Worm (Caenorhabditis elegans): Measurements from ENCODE around the gene egl-44.

Gene egl-44

DNA sequence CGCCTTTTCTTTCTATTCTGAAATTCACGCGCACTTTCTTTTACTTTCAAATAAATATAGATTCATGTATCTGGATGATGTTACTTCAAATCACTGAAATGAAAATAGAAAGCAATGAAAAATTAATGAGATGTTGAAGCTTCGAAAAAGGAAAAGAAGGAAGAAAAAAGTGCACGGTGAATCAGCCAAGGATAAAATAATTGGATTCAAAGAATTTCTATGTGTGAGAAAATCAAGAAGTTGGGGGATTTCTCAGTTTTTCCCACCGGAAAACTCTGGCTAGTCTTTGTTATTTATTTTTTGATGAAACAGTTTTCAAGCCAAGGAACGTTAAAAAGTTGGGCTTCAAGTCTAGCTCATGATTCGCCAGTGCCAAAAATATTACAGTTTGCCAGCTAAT is 23.1 kb downstream of the egl-44 start:
- TF ChIP-seq fkh-2 (tag; optimal IDR thresholded peaks at IDR 0.05) (no peak), skn-1 (tag; optimal IDR thresholded peaks at IDR 0.05) (no peak), eor-1 (tag; optimal IDR thresholded peaks at IDR 0.05) (no peak)

DNA sequence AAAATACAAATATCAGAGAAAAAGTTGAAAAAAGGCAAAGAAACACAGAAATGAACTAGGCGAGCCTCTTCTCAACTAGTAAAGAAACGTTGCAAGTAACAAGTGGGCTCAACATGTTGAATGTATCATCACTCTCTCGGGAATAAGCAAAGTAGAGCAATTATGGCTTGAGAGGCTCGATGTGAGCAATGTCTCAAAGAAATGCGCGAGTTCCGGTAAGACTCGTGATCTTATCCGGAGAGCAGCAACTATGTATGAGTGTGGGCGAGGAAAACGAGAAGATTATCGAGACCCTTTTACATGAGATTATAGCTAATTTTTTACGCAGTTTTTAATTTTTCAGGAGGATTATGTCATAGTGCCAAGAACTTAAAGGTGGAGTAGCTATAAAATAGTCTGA is 23.6 kb downstream of the egl-44 start:
- TF ChIP-seq nfya-1 (tag; optimal IDR thresholded peaks at IDR 0.05; ENCODE audit: insufficient read depth) (peak; percentile 35), nhr-67 (tag; optimal IDR thresholded peaks at IDR 0.05) (no peak), lin-39 (tag; optimal IDR thresholded peaks at IDR 0.05) (peak; percentile 54)

DNA sequence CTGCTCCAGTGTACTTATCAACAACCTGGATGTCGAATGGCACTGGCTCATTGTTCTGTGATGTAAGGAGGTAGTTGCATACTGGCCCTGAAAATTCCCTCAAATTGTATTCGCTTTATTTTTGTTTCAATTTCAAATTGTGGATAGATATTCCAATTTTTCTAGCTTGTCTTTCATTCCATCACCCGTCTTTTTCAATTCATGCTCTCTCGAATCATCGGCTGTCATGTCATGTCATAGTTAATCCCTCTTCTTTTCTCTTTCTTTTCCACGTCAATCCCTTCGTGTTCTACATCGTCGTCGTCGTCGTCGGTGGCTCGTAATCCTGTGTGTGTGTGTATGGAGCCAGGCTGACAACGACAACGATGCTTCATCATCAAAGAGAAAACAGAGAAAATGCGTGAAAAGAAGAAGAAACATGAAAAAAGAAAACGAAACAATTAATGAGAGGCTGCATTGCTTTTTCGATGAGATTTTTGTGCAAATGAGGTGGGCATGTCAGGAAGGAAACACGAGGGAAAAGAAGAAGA is 27.1 kb downstream of the egl-44 start:
- TF ChIP-seq nhr-28 (tag; optimal IDR thresholded peaks at IDR 0.05) (no peak), unc-62 (GFP tag; optimal IDR thresholded peaks at IDR 0.05) (peak; percentile 12), nfya-1 (tag; optimal IDR thresholded peaks at IDR 0.05; ENCODE audit: insufficient read depth) (peak; percentile 14), elt-2 (tag; optimal IDR thresholded peaks at IDR 0.05) (no peak), lin-39 (tag; optimal IDR thresholded peaks at IDR 0.05) (peak; percentile 39), egl-5 (tag; optimal IDR thresholded peaks at IDR 0.05) (peak; percentile 30)

DNA sequence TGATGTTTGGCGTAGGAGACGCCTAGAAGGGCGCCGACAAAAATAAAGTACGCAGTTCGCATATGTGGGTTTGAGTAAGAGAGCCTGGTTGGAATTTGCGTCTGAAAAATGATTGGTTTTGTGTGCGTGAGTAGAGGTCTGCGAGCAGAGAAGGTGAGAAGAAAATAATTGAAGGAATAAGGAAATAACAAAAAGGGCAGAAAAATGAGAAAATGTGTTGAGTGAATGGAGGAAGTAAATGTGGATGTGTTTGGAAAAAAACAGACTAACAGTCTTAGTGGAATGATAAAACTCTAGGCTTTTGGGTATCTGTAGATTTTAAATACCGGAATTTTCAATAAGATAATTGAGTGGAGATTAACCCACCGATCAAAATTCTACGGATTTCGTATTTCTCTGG is 28.0 kb downstream of the egl-44 start, which contains the start of gene casy-1:
Gene casy-1 (minus strand): TSS at position 101 of the 400 bp plus-strand sequence.
- no peak for TF ChIP-seq nhr-23 (tag; optimal IDR thresholded peaks at IDR 0.05)
- TF ChIP-seq nhr-76 (tag; optimal IDR thresholded peaks at IDR 0.05): no peak
- no peak for TF ChIP-seq nhr-25 (tag; optimal IDR thresholded peaks at IDR 0.05)
- no peak for TF ChIP-seq fos-1 (tag; optimal IDR thresholded peaks at IDR 0.05)
- no peak for TF ChIP-seq nhr-28 (tag; optimal IDR thresholded peaks at IDR 0.05)
- no peak for TF ChIP-seq ztf-4 (tag; optimal IDR thresholded peaks at IDR 0.05)
- TF ChIP-seq unc-39 (tag; optimal IDR thresholded peaks at IDR 0.05): no peak
- TF ChIP-seq egl-5 (tag; optimal IDR thresholded peaks at IDR 0.05): no peak
- no peak for TF ChIP-seq nfya-1 (tag; optimal IDR thresholded peaks at IDR 0.05; ENCODE audit: insufficient read depth)
- TF ChIP-seq elt-2 (tag; optimal IDR thresholded peaks at IDR 0.05): no peak
- TF ChIP-seq hmg-11 (tag; optimal IDR thresholded peaks at IDR 0.05): no peak
- TF ChIP-seq aly-2 (tag; optimal IDR thresholded peaks at IDR 0.05): no peak

DNA sequence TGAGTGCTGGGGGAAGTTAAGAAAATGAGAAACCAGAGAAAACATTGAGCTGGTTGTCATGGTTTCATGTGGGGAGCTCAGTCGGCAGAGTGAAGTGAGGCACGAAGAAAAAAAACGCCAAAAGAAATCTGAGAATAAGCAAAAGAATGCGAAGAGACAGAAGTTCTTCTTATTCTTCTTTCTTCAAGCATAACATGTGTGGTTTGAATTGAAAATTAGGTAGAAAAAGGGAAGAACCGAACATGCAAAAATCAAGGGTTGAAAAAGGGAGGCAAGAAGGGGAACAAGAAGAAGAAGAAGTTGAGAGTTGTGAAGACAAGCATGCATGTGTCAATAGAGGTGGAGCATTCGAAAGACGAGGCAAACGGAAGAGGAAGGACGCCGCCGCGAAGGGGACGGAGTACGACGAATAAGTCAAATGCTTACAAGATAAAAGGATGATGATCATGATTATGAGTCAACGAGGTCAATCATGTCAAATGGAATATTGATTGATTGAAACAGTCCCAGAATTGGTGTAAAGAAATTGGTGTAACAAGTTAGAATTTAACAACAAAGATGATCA is 29.3 kb downstream of the egl-44 start:
- TF ChIP-seq hmg-11 (tag; optimal IDR thresholded peaks at IDR 0.05): peak; percentile 21
- no peak for TF ChIP-seq pha-4 (tag; optimal IDR thresholded peaks at IDR 0.05)
- no peak for TF ChIP-seq nfya-1 (tag; optimal IDR thresholded peaks at IDR 0.05; ENCODE audit: insufficient read depth)
- TF ChIP-seq lin-39 (tag; optimal IDR thresholded peaks at IDR 0.05): no peak
- peak; percentile 54 for TF ChIP-seq fkh-10 (GFP tag; optimal IDR thresholded peaks at IDR 0.05)
- no peak for TF ChIP-seq R02D3.7 (tag; optimal IDR thresholded peaks at IDR 0.05)
- no peak for TF ChIP-seq daf-12 (tag; optimal IDR thresholded peaks at IDR 0.05)

DNA sequence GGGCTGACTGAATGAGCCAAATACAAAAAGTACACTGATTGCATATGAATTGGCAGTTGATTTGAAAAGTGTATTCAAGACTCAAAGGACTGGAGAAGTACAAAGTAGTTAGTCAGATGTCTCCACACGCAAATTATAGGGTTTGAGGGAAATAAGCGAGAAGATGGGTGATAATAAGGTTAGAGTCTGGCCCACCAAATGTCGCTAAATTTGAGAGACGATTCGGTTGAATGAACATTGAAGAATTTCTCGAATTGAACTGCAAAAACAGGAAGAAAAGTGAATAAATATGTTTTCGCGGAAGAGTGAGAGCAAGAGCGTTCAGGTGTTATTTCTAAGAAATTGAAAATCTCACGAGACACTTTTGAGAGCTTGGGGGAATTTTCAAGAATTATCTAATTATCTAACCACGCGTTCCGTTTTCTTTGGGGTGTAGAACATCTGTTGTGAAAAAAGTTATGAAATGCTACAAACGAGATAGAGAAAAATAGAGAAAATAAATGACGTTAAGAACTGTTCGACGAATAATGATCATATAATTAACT is 31.0 kb downstream of the egl-44 start:
- TF ChIP-seq nhr-77 (tag; optimal IDR thresholded peaks at IDR 0.05) (no peak), snpc-4 (tag; optimal IDR thresholded peaks at IDR 0.05) (no peak), lin-39 (tag; optimal IDR thresholded peaks at IDR 0.05) (no peak), nhr-23 (tag; optimal IDR thresholded peaks at IDR 0.05) (no peak), pha-4 (tag; optimal IDR thresholded peaks at IDR 0.05) (no peak), ztf-11 (tag; optimal IDR thresholded peaks at IDR 0.05) (no peak), mml-1 (tag; optimal IDR thresholded peaks at IDR 0.05) (no peak), pqm-1 (tag; optimal IDR thresholded peaks at IDR 0.05) (no peak), fos-1 (tag; optimal IDR thresholded peaks at IDR 0.05) (no peak), jun-1 (tag; optimal IDR thresholded peaks at IDR 0.05) (no peak), nhr-67 (tag; optimal IDR thresholded peaks at IDR 0.05) (no peak), elt-1 (tag; optimal IDR thresholded peaks at IDR 0.05) (no peak), ama-1 (optimal IDR thresholded peaks at IDR 0.05) (no peak)
